Fruit fly (Drosophila melanogaster): Measurements from ENCODE around the gene CG18265.

CG18265 gene

DNA sequence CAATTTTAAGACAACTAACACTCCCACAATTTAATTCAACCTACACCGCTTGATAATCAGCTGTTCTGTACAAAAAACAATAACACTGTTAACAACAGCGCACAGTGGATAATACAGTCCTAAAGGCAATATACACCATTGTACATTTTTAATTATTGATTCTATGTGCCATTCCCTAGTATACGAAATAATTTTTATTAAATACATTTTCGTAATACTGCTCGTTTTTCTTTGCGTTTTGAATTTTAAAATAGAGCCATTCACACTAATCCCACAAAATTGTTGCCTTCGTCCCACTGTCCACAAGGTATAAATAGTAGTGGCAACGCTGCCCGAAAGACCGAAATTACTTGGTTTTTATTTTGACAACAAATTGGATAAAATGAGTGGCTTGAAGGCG, 5.6 kb upstream of the CG18265 start, which contains the start of the genes Coq4 and CG32176:
Gene Coq4, minus strand, starts transcription at position 67 of the 400 bp plus-strand sequence.
Gene CG32176, plus strand, starts transcription at position 314 of the 400 bp plus-strand sequence.
- TF ChIP-seq Sin3A (optimal IDR thresholded peaks at IDR 0.05) (no peak), h (optimal IDR thresholded peaks at IDR 0.05) (no peak), Myc (optimal IDR thresholded peaks at IDR 0.05) (no peak)

DNA sequence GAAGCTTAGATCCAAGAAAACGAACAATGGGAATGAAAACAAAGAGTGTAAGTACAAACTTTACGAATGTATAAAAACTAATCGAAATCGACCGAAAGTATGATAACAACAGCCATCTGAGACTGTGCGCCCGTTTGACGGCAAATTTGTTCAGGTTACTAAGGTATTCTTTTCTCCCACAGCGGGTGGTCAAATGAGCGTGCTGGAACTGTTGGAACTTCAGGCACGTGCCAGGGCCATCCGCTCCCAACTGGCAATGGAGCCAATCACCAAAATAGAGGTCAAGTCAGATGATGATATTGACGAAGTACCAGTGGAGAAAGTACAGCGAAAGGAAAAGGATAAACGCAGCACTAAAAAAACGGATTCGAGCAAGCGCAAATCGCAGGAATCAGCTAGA, 2.9 kb upstream of the CG18265 start, which contains the start of gene CG12229:
Gene CG12229, minus strand, starts transcription at position 101 of the 400 bp plus-strand sequence.
- no peak for TF ChIP-seq Myc (optimal IDR thresholded peaks at IDR 0.05)
- no peak for TF ChIP-seq Sin3A (optimal IDR thresholded peaks at IDR 0.05)
- no peak for TF ChIP-seq psq (optimal IDR thresholded peaks at IDR 0.05)
- TF ChIP-seq insv (optimal IDR thresholded peaks at IDR 0.05): no peak
- no peak for TF ChIP-seq ttk (optimal IDR thresholded peaks at IDR 0.05)
- no peak for TF ChIP-seq h (optimal IDR thresholded peaks at IDR 0.05)

DNA sequence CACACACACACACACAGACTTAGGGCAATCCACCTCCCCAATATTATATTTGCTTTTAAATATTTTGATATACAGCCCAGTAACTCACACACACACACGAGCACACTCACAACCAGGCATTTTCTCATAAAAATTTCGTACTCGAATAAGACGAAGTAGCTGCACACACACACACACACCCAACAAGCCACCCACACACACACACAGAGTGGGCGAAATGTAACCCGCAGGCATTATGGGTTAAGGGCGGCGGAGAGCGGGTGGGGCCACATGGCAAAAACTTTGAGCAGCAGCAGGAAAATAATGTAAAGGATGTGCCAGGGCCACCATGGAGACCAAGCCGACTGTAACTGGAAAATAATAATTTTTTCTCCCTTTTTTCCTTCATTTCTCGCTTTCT, 2.4 kb downstream of the CG18265 start:
- TF ChIP-seq h (optimal IDR thresholded peaks at IDR 0.05): no peak
- TF ChIP-seq Sin3A (optimal IDR thresholded peaks at IDR 0.05): no peak
- no peak for TF ChIP-seq Myc (optimal IDR thresholded peaks at IDR 0.05)
- TF ChIP-seq insv (optimal IDR thresholded peaks at IDR 0.05): no peak
- TF ChIP-seq psq (optimal IDR thresholded peaks at IDR 0.05): no peak
- no peak for TF ChIP-seq ttk (optimal IDR thresholded peaks at IDR 0.05)

- no peak for TF ChIP-seq Sin3A (optimal IDR thresholded peaks at IDR 0.05)
- no peak for TF ChIP-seq psq (optimal IDR thresholded peaks at IDR 0.05)
- no peak for TF ChIP-seq insv (optimal IDR thresholded peaks at IDR 0.05)
- TF ChIP-seq h (optimal IDR thresholded peaks at IDR 0.05): no peak
- no peak for TF ChIP-seq Myc (optimal IDR thresholded peaks at IDR 0.05)
- TF ChIP-seq ttk (optimal IDR thresholded peaks at IDR 0.05): no peak
Observed at dm6 chr3L:17444569-17444968, 5.4 kb downstream of the CG18265 start.

DNA sequence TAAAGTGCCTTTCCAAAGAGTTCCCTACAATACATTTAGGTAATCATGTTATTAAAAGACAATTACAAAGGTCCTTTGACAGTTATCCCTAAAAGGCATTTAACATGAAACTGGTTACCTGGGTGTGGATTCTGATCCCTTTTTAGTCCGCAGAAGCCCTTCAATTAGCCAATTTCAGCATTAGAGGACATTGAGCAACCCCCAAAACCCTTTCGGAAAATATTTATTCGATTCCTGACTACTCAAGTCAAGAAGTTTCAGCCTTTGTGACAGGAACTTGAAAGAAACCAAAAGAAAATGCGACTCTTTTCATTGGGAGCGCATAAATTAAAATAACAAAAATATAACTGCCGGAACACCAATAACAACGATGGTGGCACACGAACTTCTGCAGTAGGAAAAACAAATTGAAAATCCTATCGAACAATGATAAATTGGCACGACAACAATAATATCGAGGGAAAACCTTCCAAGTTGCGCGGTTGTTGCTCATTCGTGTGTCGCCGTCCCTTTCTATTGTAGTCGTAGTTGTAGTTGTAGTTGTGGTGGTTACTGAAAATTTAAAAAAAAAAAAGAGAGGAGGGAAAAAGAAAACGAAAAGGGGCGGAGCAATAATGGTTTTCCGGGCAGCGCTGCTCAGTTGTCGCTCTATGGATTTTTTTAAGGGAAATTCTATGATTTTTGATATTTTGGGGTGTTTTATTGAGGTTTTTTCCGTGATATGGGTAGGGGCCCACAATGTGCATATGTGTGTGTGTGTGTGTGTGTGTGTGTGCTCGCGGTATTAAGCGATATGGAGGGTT, 6.6 kb downstream of the CG18265 start:
- TF ChIP-seq Sin3A (optimal IDR thresholded peaks at IDR 0.05) (no peak), psq (optimal IDR thresholded peaks at IDR 0.05) (no peak), h (optimal IDR thresholded peaks at IDR 0.05) (no peak), insv (optimal IDR thresholded peaks at IDR 0.05) (no peak), Myc (optimal IDR thresholded peaks at IDR 0.05) (no peak), ttk (optimal IDR thresholded peaks at IDR 0.05) (no peak)

dm6 chr3L:17447881-17448280, 8.7 kb downstream of the CG18265 start:
- TF ChIP-seq insv (optimal IDR thresholded peaks at IDR 0.05) (no peak), Sin3A (optimal IDR thresholded peaks at IDR 0.05) (no peak), Myc (optimal IDR thresholded peaks at IDR 0.05) (no peak), ttk (optimal IDR thresholded peaks at IDR 0.05) (no peak), h (optimal IDR thresholded peaks at IDR 0.05) (no peak), psq (optimal IDR thresholded peaks at IDR 0.05) (no peak)

- TF ChIP-seq psq (optimal IDR thresholded peaks at IDR 0.05) (no peak), Myc (optimal IDR thresholded peaks at IDR 0.05) (no peak), insv (optimal IDR thresholded peaks at IDR 0.05) (no peak), h (optimal IDR thresholded peaks at IDR 0.05) (no peak), ttk (optimal IDR thresholded peaks at IDR 0.05) (no peak), Sin3A (optimal IDR thresholded peaks at IDR 0.05) (no peak)
Observed at dm6 chr3L:17457695-17458242, 18.6 kb downstream of the CG18265 start.

DNA sequence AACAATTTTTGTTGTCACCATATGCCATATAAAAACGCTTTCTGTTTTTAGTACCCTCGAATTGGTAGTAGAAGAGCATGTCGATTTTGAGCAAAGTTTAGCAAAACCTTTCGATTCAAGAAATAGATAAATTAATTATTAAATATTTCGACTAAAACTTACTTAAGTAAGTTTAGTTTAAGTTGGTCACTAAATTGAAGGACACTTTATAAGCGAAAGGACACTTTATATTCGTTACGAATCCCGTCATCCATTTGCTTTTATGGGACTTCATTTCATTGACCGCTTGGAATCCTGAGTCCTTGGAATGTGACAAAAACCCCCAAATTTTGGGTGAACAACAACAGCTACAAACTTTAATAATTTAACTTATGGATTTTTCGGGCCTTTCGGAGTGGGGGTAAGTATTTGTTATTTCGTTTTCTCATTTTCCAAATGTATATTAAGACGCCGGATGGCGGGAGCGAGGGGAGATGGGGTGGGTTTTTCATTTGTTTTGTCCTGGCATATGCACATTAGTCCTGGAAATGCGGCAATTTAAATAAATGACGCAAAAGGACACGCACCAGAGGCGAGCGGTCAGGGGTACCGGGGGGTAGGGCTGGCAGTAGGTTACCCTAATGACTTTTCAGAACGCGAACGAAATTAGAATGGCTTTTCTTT, 19.8 kb downstream of the CG18265 start:
- TF ChIP-seq Sin3A (optimal IDR thresholded peaks at IDR 0.05) (no peak), Myc (optimal IDR thresholded peaks at IDR 0.05) (no peak), psq (optimal IDR thresholded peaks at IDR 0.05) (no peak), ttk (optimal IDR thresholded peaks at IDR 0.05) (no peak), insv (optimal IDR thresholded peaks at IDR 0.05) (no peak), h (optimal IDR thresholded peaks at IDR 0.05) (no peak)

- TF ChIP-seq h (optimal IDR thresholded peaks at IDR 0.05) (no peak), Myc (optimal IDR thresholded peaks at IDR 0.05) (no peak), insv (optimal IDR thresholded peaks at IDR 0.05) (no peak)
Observed at dm6 chr3L:17461369-17462012, 22.3 kb downstream of the CG18265 start.

DNA sequence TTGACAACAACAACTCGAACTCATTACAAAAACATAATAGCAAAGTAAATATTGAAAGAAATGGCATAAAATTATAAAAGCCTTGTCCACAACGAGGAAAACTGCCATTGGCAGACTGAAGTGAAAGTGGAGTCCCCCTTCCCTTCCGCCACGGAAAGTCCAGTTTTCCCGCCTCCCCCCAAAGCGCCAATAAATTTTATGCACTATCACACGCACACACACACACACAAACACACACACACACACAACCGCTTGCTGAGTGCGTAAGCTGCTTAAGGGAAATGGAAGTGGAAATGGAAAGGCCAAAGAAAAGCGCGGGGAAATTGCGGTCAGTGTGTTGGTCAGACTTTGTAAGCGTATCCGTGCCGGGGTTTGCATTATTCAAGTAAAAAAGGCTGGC, 23.3 kb downstream of the CG18265 start:
- TF ChIP-seq Myc (optimal IDR thresholded peaks at IDR 0.05) (no peak), psq (optimal IDR thresholded peaks at IDR 0.05) (no peak), h (optimal IDR thresholded peaks at IDR 0.05) (no peak), Sin3A (optimal IDR thresholded peaks at IDR 0.05) (no peak), ttk (optimal IDR thresholded peaks at IDR 0.05) (no peak), insv (optimal IDR thresholded peaks at IDR 0.05) (no peak)

DNA sequence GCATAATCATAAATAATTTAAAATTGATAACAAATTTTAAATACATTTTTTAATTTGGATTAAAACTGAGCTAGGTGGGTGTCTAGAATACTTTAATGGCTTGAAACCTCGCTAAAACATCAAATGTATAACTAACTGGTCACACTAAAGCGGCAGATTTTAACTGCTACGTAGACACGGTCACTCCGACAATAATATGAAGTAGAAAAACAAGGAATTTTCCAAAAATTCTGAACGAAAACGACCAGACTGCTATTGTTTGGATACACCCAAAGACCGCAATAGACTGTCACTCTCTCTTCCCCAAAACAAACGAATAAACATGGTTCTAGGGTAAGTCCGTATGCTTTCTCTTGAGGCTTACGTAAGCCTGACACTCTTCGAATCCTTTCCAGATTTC, 26.6 kb downstream of the CG18265 start, which contains the start of gene QIL1:
Gene QIL1, plus strand, starts transcription at position 142 of the 400 bp plus-strand sequence.
- TF ChIP-seq h (optimal IDR thresholded peaks at IDR 0.05) (no peak), Myc (optimal IDR thresholded peaks at IDR 0.05) (no peak), ttk (optimal IDR thresholded peaks at IDR 0.05) (no peak), insv (optimal IDR thresholded peaks at IDR 0.05) (no peak), Sin3A (optimal IDR thresholded peaks at IDR 0.05) (no peak), psq (optimal IDR thresholded peaks at IDR 0.05) (no peak)

DNA sequence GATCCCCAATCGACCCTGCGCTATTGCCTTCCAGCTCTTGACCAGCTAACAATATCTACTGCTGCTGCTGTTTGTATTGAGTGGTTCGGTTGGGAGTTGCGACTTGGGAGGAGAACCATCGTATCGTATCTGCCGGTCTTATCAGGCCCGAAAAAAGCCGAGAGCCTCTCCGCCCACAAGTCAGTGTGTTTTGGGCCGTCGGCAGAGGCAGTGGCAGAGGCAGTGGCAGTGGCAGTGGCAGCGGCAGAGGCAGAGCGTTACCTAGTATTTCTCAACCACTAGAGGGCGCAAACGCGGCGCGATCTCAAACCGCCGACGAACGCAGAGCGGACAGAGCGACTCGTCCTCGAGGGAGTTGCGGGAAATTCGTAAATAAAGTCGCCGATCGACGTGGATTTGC, 30.9 kb downstream of the CG18265 start, which contains the start of gene SecCl:
Gene SecCl, plus strand, starts transcription at position 18 of the 400 bp plus-strand sequence.
- TF ChIP-seq h (optimal IDR thresholded peaks at IDR 0.05): no peak
- no peak for TF ChIP-seq Sin3A (optimal IDR thresholded peaks at IDR 0.05)
- no peak for TF ChIP-seq insv (optimal IDR thresholded peaks at IDR 0.05)
- TF ChIP-seq ttk (optimal IDR thresholded peaks at IDR 0.05): no peak
- no peak for TF ChIP-seq Myc (optimal IDR thresholded peaks at IDR 0.05)
- no peak for TF ChIP-seq psq (optimal IDR thresholded peaks at IDR 0.05)
